Worm (Caenorhabditis elegans) whole organism, late embryonic: ENCODE results near the gene R13D11.3.

ENCODE experiments used
- C38D4.7 ChIP-seq: fragments of 200-800 bp; sonication (Bioruptor generic); optimal IDR thresholded peaks from 2 replicates; lab custom pipeline; 2018; ENCODE audit warnings: mild to moderate bottlenecking, missing genetic modification characterization, moderate library complexity, missing compliant biosample characterization
- K02D7.2 ChIP-seq: sonication (generic microtip); optimal IDR thresholded peaks from 2 replicates; lab custom pipeline; 2017; ENCODE audit warnings: mild to moderate bottlenecking, missing genetic modification characterization, missing compliant biosample characterization
- K09A11.1 ChIP-seq: sonication (generic microtip); optimal IDR thresholded peaks from 2 replicates; lab custom pipeline; 2017; ENCODE audit warnings: antibody characterized with exemption, mild to moderate bottlenecking, missing genetic modification characterization, missing compliant biosample characterization; ENCODE audit not compliant: insufficient read depth
- Y22D7AL.16 ChIP-seq: sonication (generic microtip); optimal IDR thresholded peaks from 2 replicates; lab custom pipeline; 2016; ENCODE audit warnings: missing genetic modification characterization, missing compliant biosample characterization
- ama-1 ChIP-seq: fragments of 150-350 bp; optimal IDR thresholded peaks from 2 replicates; lab custom pipeline; 2014
- ceh-18 ChIP-seq: sonication (generic microtip); optimal IDR thresholded peaks from 2 replicates; lab custom pipeline; 2016; ENCODE audit warnings: missing genetic modification characterization, missing compliant biosample characterization
- ceh-2 ChIP-seq: sonication (generic microtip); optimal IDR thresholded peaks from 2 replicates; lab custom pipeline; 2016; ENCODE audit warnings: missing genotype, missing genetic modification characterization, missing compliant biosample characterization
- ceh-22 ChIP-seq: sonication (generic microtip); optimal IDR thresholded peaks from 2 replicates; lab custom pipeline; 2017; ENCODE audit warnings: missing biosample characterization, missing genetic modification characterization
- ceh-30 ChIP-seq: fragments of 150-350 bp; optimal IDR thresholded peaks from 2 replicates; lab custom pipeline; 2014; ENCODE audit warnings: missing biosample characterization, missing genetic modification characterization
- ceh-31 ChIP-seq: sonication (generic microtip); optimal IDR thresholded peaks from 2 replicates; lab custom pipeline; 2016; ENCODE audit warnings: missing genetic modification characterization, missing compliant biosample characterization
- ceh-6 ChIP-seq: fragments of 200-800 bp; sonication (Bioruptor generic); optimal IDR thresholded peaks from 2 replicates; lab custom pipeline; 2018; ENCODE audit warnings: mild to moderate bottlenecking, missing genetic modification characterization, missing compliant biosample characterization
- ceh-9 ChIP-seq: sonication (generic microtip); optimal IDR thresholded peaks from 2 replicates; lab custom pipeline; 2016; ENCODE audit warnings: mild to moderate bottlenecking, missing genetic modification characterization, inconsistent platforms, missing compliant biosample characterization
- dve-1 ChIP-seq: sonication (generic microtip); optimal IDR thresholded peaks from 2 replicates; lab custom pipeline; 2017; ENCODE audit warnings: antibody characterized with exemption, mild to moderate bottlenecking, missing genetic modification characterization, missing compliant biosample characterization
- eyg-1 ChIP-seq: sonication (generic microtip); optimal IDR thresholded peaks from 2 replicates; lab custom pipeline; 2016; ENCODE audit warnings: missing genotype, missing genetic modification characterization, missing compliant biosample characterization
- fax-1 ChIP-seq: sonication (generic microtip); optimal IDR thresholded peaks from 2 replicates; lab custom pipeline; 2016; ENCODE audit warnings: missing genotype, missing genetic modification characterization, missing compliant biosample characterization
- fkh-10 ChIP-seq: fragments of 150-350 bp; optimal IDR thresholded peaks from 2 replicates; lab custom pipeline; 2014; ENCODE audit warnings: missing biosample characterization, missing genetic modification reagents, missing genetic modification characterization
- fkh-6 ChIP-seq: sonication (generic microtip); optimal IDR thresholded peaks from 2 replicates; lab custom pipeline; 2016; ENCODE audit warnings: missing genetic modification characterization, missing compliant biosample characterization
- gmeb-2 ChIP-seq: sonication (generic microtip); optimal IDR thresholded peaks from 2 replicates; lab custom pipeline; 2016; ENCODE audit warnings: missing genetic modification characterization, inconsistent platforms, missing compliant biosample characterization
- hlh-13 ChIP-seq: fragments of 200-800 bp; sonication (Bioruptor generic); optimal IDR thresholded peaks from 2 replicates; lab custom pipeline; 2018; ENCODE audit warnings: mild to moderate bottlenecking, missing genetic modification characterization, missing compliant biosample characterization
- hlh-15 ChIP-seq: sonication (generic microtip); optimal IDR thresholded peaks from 2 replicates; lab custom pipeline; 2016; ENCODE audit warnings: missing genetic modification characterization, missing compliant biosample characterization
- hlh-6 ChIP-seq: sonication (generic microtip); optimal IDR thresholded peaks from 2 replicates; lab custom pipeline; 2016; ENCODE audit warnings: missing genotype, missing genetic modification characterization, missing compliant biosample characterization
- hlh-8 ChIP-seq: sonication (generic microtip); optimal IDR thresholded peaks from 2 replicates; lab custom pipeline; 2016; ENCODE audit warnings: missing genotype, missing genetic modification characterization, missing compliant biosample characterization
- lin-11 ChIP-seq: fragments of 200-800 bp; sonication (Bioruptor generic); optimal IDR thresholded peaks from 2 replicates; lab custom pipeline; 2018; ENCODE audit warnings: mild to moderate bottlenecking, missing genetic modification characterization, missing compliant biosample characterization
- nhr-11 ChIP-seq: fragments of 150-350 bp; optimal IDR thresholded peaks from 2 replicates; lab custom pipeline; 2014; ENCODE audit warnings: missing biosample characterization, missing genetic modification characterization
- pat-9 ChIP-seq: fragments of 200-800 bp; sonication (Bioruptor generic); optimal IDR thresholded peaks from 2 replicates; lab custom pipeline; 2018; ENCODE audit warnings: mild to moderate bottlenecking, missing genetic modification characterization, moderate library complexity, missing compliant biosample characterization
- pax-1 ChIP-seq: fragments of 150-350 bp; optimal IDR thresholded peaks from 2 replicates; lab custom pipeline; 2014; ENCODE audit warnings: missing biosample characterization, missing genetic modification characterization
- pha-2 ChIP-seq: sonication (generic microtip); optimal IDR thresholded peaks from 2 replicates; lab custom pipeline; 2017; ENCODE audit warnings: mild to moderate bottlenecking, missing genetic modification characterization, missing compliant biosample characterization
- pha-4 ChIP-seq: fragments of 150-350 bp; optimal IDR thresholded peaks from 2 replicates; lab custom pipeline; 2018; ENCODE audit warnings: missing biosample characterization, missing genetic modification reagents, missing genetic modification characterization
- ref-2 ChIP-seq: sonication (generic microtip); optimal IDR thresholded peaks from 2 replicates; lab custom pipeline; 2016; ENCODE audit warnings: missing genetic modification characterization, missing compliant biosample characterization
- rnt-1 ChIP-seq: sonication (generic microtip); optimal IDR thresholded peaks from 2 replicates; lab custom pipeline; 2016; ENCODE audit warnings: missing genetic modification characterization, missing compliant biosample characterization
- sox-2 ChIP-seq: fragments of 200-800 bp; sonication (Bioruptor generic); IDR thresholded peaks from 2 replicates; pipeline ENCODE4 v1.3.6; 2022; ENCODE audit warnings: missing genetic modification reagents, missing genetic modification characterization, missing compliant biosample characterization
- sox-4 ChIP-seq: sonication (generic microtip); optimal IDR thresholded peaks from 2 replicates; lab custom pipeline; 2017; ENCODE audit warnings: mild to moderate bottlenecking, missing genetic modification characterization, inconsistent platforms, missing compliant biosample characterization
- unc-3 ChIP-seq, 2 experiments: fragments of 200-800 bp in 1 of 2; sonication (Bioruptor generic) in 1 of 2; sonication (generic microtip) in 1 of 2; conservative IDR thresholded peaks in 1 of 2; optimal IDR thresholded peaks in 1 of 2; 2 replicates each; pipeline versions ENCODE4 v1.3.6 to Lab custom; 2016 to 2022; ENCODE audit warnings: missing compliant biosample characterization in 2 of 2, missing genetic modification characterization in 2 of 2, missing genetic modification reagents in 1 of 2
- unc-42 ChIP-seq: sonication (generic microtip); optimal IDR thresholded peaks from 2 replicates; lab custom pipeline; 2016; ENCODE audit warnings: missing genotype, missing genetic modification characterization, missing compliant biosample characterization
- unc-55 ChIP-seq: sonication (generic microtip); optimal IDR thresholded peaks from 2 replicates; lab custom pipeline; 2017; ENCODE audit warnings: missing biosample characterization, missing genetic modification reagents, missing genetic modification characterization
- unc-86 ChIP-seq: sonication (generic microtip); optimal IDR thresholded peaks from 2 replicates; lab custom pipeline; 2016; ENCODE audit warnings: missing genetic modification characterization, missing compliant biosample characterization
- zip-5 ChIP-seq: sonication (generic microtip); optimal IDR thresholded peaks from 2 replicates; lab custom pipeline; 2016; ENCODE audit warnings: missing genetic modification characterization, missing compliant biosample characterization

The R13D11.3 gene

ce11 chrV:803472-803871 is 11.3 kb upstream of the R13D11.3 start:
- TF ChIP-seq hlh-6 (tag; lab: Kevin White, UChicago), result no peak
- no peak for TF ChIP-seq pha-2 (tag; lab: Kevin White, UChicago)
- no peak for TF ChIP-seq fkh-10
- no peak for TF ChIP-seq fax-1 (tag; lab: Kevin White, UChicago)
- no peak for TF ChIP-seq hlh-15
- no peak for TF ChIP-seq gmeb-2 (tag; lab: Kevin White, UChicago)
- TF ChIP-seq ceh-6 (GFP tag; lab: Kevin White, UChicago), result no peak
- no peak for TF ChIP-seq pax-1 (tag; lab: Kevin White, UChicago)
- no peak for TF ChIP-seq ref-2 (tag; lab: Kevin White, UChicago)
- TF ChIP-seq, all 69 proteins: peak for 0

ce11 chrV:804485-804884 is 10.3 kb upstream of the R13D11.3 start, which contains the start of gene nhr-270:
Gene nhr-270 (minus strand): TSS chrV:804741.
- TF ChIP-seq fax-1 (tag; lab: Kevin White, UChicago) (no peak), ceh-22 (no peak), ceh-31 (tag; lab: Kevin White, UChicago) (no peak), rnt-1 (tag; lab: Kevin White, UChicago) (no peak), pat-9 (tag; lab: Kevin White, UChicago) (no peak), hlh-6 (tag; lab: Kevin White, UChicago) (no peak), nhr-11 (tag; lab: Kevin White, UChicago) (no peak), hlh-8 (tag; lab: Kevin White, UChicago) (no peak), sox-2 (GFP tag; lab: Robert Waterston, UW) (no peak), hlh-13 (GFP tag; lab: Kevin White, UChicago) (no peak), sox-4 (tag; lab: Kevin White, UChicago) (no peak), K02D7.2 (tag; lab: Kevin White, UChicago) (no peak), Y22D7AL.16 (no peak)

- no peak for TF ChIP-seq K09A11.1 (tag; lab: Kevin White, UChicago)
- TF ChIP-seq unc-55 (GFP tag; lab: Kevin White, UChicago), result no peak
- TF ChIP-seq ceh-30, result no peak
- TF ChIP-seq ama-1 (lab: Kevin White, UChicago), result no peak
- no peak for TF ChIP-seq K02D7.2 (tag; lab: Kevin White, UChicago)
- TF ChIP-seq sox-2 (GFP tag; lab: Robert Waterston, UW), result no peak
- no peak for TF ChIP-seq sox-4 (tag; lab: Kevin White, UChicago)
- no peak for TF ChIP-seq ceh-9 (tag; lab: Kevin White, UChicago)
- TF ChIP-seq hlh-13 (GFP tag; lab: Kevin White, UChicago), result no peak
- no peak for TF ChIP-seq lin-11
- no peak for TF ChIP-seq eyg-1 (tag; lab: Kevin White, UChicago)
Measured at ce11 chrV:808260-808659, 6.6 kb upstream of the R13D11.3 start.

- TF ChIP-seq ama-1 (lab: Kevin White, UChicago), result no peak
- TF ChIP-seq unc-42 (tag; lab: Kevin White, UChicago), result peak; percentile 74
- TF ChIP-seq, all 69 proteins: peak for 1
Measured at ce11 chrV:810281-810862, 4.4 kb upstream of the R13D11.3 start, which contains the start of gene R13D11.4. Gene R13D11.4 (plus strand): TSS chrV:810812.

ce11 chrV:813101-813500 is 1.7 kb upstream of the R13D11.3 start, which contains the start of gene R13D11.10:
Gene R13D11.10 (minus strand): TSS chrV:813201.
- TF ChIP-seq lin-11, result no peak
- no peak for TF ChIP-seq nhr-11 (tag; lab: Kevin White, UChicago)
- no peak for TF ChIP-seq ceh-22
- TF ChIP-seq unc-3 (GFP tag; conservative IDR thresholded peaks at IDR 0.05; lab: Robert Waterston, UW), result no peak
- TF ChIP-seq unc-3 (tag; optimal IDR thresholded peaks at IDR 0.05; lab: Kevin White, UChicago), result no peak
- no peak for TF ChIP-seq Y22D7AL.16
- no peak for TF ChIP-seq K02D7.2 (tag; lab: Kevin White, UChicago)
- TF ChIP-seq ceh-30, result no peak
- TF ChIP-seq ceh-18 (tag; lab: Kevin White, UChicago), result no peak
- no peak for TF ChIP-seq pha-4 (tag; lab: Kevin White, UChicago)
- TF ChIP-seq fkh-6 (tag; lab: Kevin White, UChicago), result no peak
- no peak for TF ChIP-seq hlh-15
- TF ChIP-seq dve-1, result no peak
- no peak for TF ChIP-seq hlh-13 (GFP tag; lab: Kevin White, UChicago)
- no peak for TF ChIP-seq ceh-2 (tag; lab: Kevin White, UChicago)
- no peak for TF ChIP-seq zip-5 (tag; lab: Kevin White, UChicago)
- TF ChIP-seq C38D4.7 (GFP tag; lab: Kevin White, UChicago), result no peak
- TF ChIP-seq hlh-6 (tag; lab: Kevin White, UChicago), result no peak
- TF ChIP-seq ama-1 (lab: Kevin White, UChicago), result no peak
- no peak for TF ChIP-seq ceh-31 (tag; lab: Kevin White, UChicago)
- no peak for TF ChIP-seq unc-86 (tag; lab: Kevin White, UChicago)
